ENCODE assay signal across 3 worm cellular contexts in the genomic region with DNA sequence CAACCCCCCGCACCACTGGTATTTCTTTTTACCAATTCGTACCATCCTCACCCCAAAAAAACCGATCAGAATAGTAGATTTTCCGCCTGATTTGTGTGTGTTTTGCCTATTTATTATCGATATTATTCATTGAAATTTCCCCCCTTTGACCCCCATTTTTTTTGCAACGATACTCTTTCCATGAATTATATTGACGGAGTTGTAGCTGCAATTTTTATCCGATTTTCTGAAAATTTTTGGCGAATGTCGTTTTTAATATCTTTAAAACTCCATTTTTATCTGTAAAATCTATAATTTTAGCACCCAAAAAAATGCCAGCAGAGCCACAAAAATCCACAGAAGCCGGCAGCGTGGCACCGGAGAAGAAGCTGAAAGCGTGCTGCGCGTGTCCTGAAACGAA.
TF ChIP-seq lines count a peak whose summit lies in the region.

cox-17 (plus strand) TSS at position 301 of the 400 bp plus-strand sequence.

TF ChIP-seq in whole organism, L3 larva, 47 proteins besides CTCF, POLR2A, EP300 and RAD21:
- TF ChIP-seq ceh-9 (tag; optimal IDR thresholded peaks at IDR 0.05; lab: Kevin White, UChicago) (no peak), nhr-76 (tag; optimal IDR thresholded peaks at IDR 0.05; lab: Kevin White, UChicago) (no peak), elt-2 (tag; optimal IDR thresholded peaks at IDR 0.05; lab: Kevin White, UChicago) (peak; percentile 6), mml-1 (tag; optimal IDR thresholded peaks at IDR 0.05; lab: Kevin White, UChicago) (no peak), skn-1 (tag; optimal IDR thresholded peaks at IDR 0.05; lab: Kevin White, UChicago) (no peak)

TF ChIP-seq in whole organism, L4 larva, 104 proteins besides CTCF, POLR2A, EP300 and RAD21:
- TF ChIP-seq madf-9 (GFP tag; conservative IDR thresholded peaks at IDR 0.05; lab: Robert Waterston, UW), result no peak
- no peak for TF ChIP-seq nhr-41 (GFP tag; IDR thresholded peaks at IDR 0.05; lab: Robert Waterston, UW)
- TF ChIP-seq aha-1 (tag; lab: Kevin White, UChicago), result no peak
- no peak for TF ChIP-seq mep-1 (tag; optimal IDR thresholded peaks at IDR 0.05; lab: Kevin White, UChicago)
- no peak for TF ChIP-seq R02D3.7 (tag; optimal IDR thresholded peaks at IDR 0.05; lab: Kevin White, UChicago)
- TF ChIP-seq nhr-42 (GFP tag; IDR thresholded peaks at IDR 0.05; lab: Robert Waterston, UW), result peak; percentile 12; the same call in 1 of the 2 replicates
- no peak for TF ChIP-seq pqm-1 (tag; optimal IDR thresholded peaks at IDR 0.05; lab: Kevin White, UChicago)
- TF ChIP-seq zip-11 (GFP tag; IDR thresholded peaks at IDR 0.05; lab: Robert Waterston, UW), result no peak
- no peak for TF ChIP-seq nhr-111 (GFP tag; optimal IDR thresholded peaks at IDR 0.05; lab: Kevin White, UChicago)

TF ChIP-seq in whole organism, young adult, 124 proteins besides CTCF, POLR2A, EP300 and RAD21:
- TF ChIP-seq efl-1 (GFP tag; optimal IDR thresholded peaks at IDR 0.05; lab: Kevin White, UChicago) (no peak), athp-1 (tag; optimal IDR thresholded peaks at IDR 0.05; lab: Kevin White, UChicago) (peak; percentile 54), gei-17 (GFP tag; optimal IDR thresholded peaks at IDR 0.05; lab: Kevin White, UChicago) (no peak), D2030.7 (GFP tag; IDR thresholded peaks at IDR 0.05; lab: Robert Waterston, UW) (no peak), nhr-179 (tag; optimal IDR thresholded peaks at IDR 0.05; lab: Kevin White, UChicago) (no peak)
